Fruit fly (Drosophila melanogaster): ENCODE data around the gene Rcd7.

dm6 chr3L:19503770-19504169, 41.1 kb upstream of the Rcd7 start, which contains the start of gene CG9452:
- no peak for TF ChIP-seq CG8478 (optimal IDR thresholded peaks at IDR 0.05)
- TF ChIP-seq CTCF (optimal IDR thresholded peaks at IDR 0.05) = no peak

Data from S2 (cell line).